Fruit fly (Drosophila melanogaster): ENCODE data around the gene CG9265.
A peak's percentile ranks its signal among the peaks of the same experiment; 100 is the strongest.

Gene CG9265

DNA sequence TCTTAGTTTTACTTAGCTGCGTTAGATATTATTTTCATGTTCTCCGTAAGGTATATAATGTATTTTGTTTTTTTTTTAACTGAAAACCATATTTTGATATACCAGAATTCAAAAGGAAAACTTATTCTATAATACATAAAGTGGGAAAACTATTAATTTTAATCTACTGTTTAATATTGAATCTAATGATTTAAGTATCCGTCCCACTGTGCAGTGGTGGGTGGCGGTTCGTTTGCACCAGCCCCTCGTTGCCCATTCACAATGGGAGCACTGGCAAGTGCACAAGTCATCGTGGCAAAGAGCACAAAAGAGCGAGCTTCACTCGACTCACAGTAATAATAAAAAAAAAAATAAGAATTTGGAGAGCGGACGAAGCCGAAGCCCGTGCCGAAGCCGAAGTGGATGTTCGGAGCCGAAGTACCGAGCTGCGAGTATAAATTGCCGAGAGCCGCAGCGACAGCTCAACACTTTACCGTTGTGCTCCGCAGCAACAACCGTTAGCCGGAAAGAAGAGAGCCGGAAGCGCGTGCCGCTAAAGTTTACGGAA is 25.2 kb upstream of the CG9265 start, which contains the start of gene CG34136 (continued):
- TF ChIP-seq CG42726 (GFP tag; IDR thresholded peaks at IDR 0.05; ENCODE audit: partially characterized antibody) (no peak), unc-4 (GFP tag; IDR thresholded peaks at IDR 0.05; ENCODE audit: partially characterized antibody) (0 out of 2 replicates have a peak, but pooled peaks have one; percentile 20), cato (GFP tag; optimal IDR thresholded peaks at IDR 0.05; ENCODE audit: borderline replicate concordance) (no peak), CG2116 (GFP tag; optimal IDR thresholded peaks at IDR 0.05) (peak; percentile 8), CG31441 (GFP tag; IDR thresholded peaks at IDR 0.05) (peak; percentile 75), HmgD (GFP tag; optimal IDR thresholded peaks at IDR 0.05) (no peak), disco-r (GFP tag; optimal IDR thresholded peaks at IDR 0.05) (no peak), Dad (GFP tag; optimal IDR thresholded peaks at IDR 0.05) (no peak), CG12391 (tag; optimal IDR thresholded peaks at IDR 0.05) (no peak), en (GFP tag; optimal IDR thresholded peaks at IDR 0.05) (no peak), her (GFP tag; optimal IDR thresholded peaks at IDR 0.05) (peak; percentile 9), chm (GFP tag; IDR thresholded peaks at IDR 0.05) (no peak), CG16863 (GFP tag; optimal IDR thresholded peaks at IDR 0.05) (no peak), CG18011 (GFP tag; optimal IDR thresholded peaks at IDR 0.05) (no peak), crol (GFP tag; IDR thresholded peaks at IDR 0.05) (no peak), Mad (GFP tag; optimal IDR thresholded peaks at IDR 0.05) (no peak), hb (GFP tag; IDR thresholded peaks at IDR 0.05; ENCODE audit: partially characterized antibody) (no peak), CG17612 (GFP tag; IDR thresholded peaks at IDR 0.05) (no peak), abd-A (tag; optimal IDR thresholded peaks at IDR 0.05) (no peak), Ssrp (tag; optimal IDR thresholded peaks at IDR 0.05) (peak; percentile 44), grn (GFP tag; optimal IDR thresholded peaks at IDR 0.05) (no peak), CG15011 (GFP tag; optimal IDR thresholded peaks at IDR 0.05) (no peak), Hey (tag; optimal IDR thresholded peaks at IDR 0.05) (no peak), ase (GFP tag; IDR thresholded peaks at IDR 0.05) (no peak), CrebB (tag; optimal IDR thresholded peaks at IDR 0.05) (no peak), slbo (GFP tag; IDR thresholded peaks at IDR 0.05) (peak; percentile 60), CG11456 (GFP tag; IDR thresholded peaks at IDR 0.05) (no peak; the same call in 2 of the 3 replicates), CG1792 (GFP tag; optimal IDR thresholded peaks at IDR 0.05) (no peak), CG6854 (GFP tag; optimal IDR thresholded peaks at IDR 0.05) (peak; percentile 5), Jarid2 (GFP tag; optimal IDR thresholded peaks at IDR 0.05) (no peak), Vsx1 (GFP tag; optimal IDR thresholded peaks at IDR 0.05) (no peak), CG15073 (GFP tag; optimal IDR thresholded peaks at IDR 0.05) (no peak), ken (GFP tag; IDR thresholded peaks at IDR 0.05) (no peak), pan (optimal IDR thresholded peaks at IDR 0.05) (no peak), pan (GFP tag; optimal IDR thresholded peaks at IDR 0.05 in 1 of 2, IDR thresholded peaks at IDR 0.05 in 1 of 2) (peak in 1 of 2 experiments; percentile 25), gsb (GFP tag; IDR thresholded peaks at IDR 0.05) (no peak), CG9437 (GFP tag; optimal IDR thresholded peaks at IDR 0.05) (peak; percentile 49), CG11093 (GFP tag; IDR thresholded peaks at IDR 0.05) (no peak), CG4328 (GFP tag; optimal IDR thresholded peaks at IDR 0.05) (no peak), trh (GFP tag; optimal IDR thresholded peaks at IDR 0.05) (no peak), Doc2 (GFP tag; IDR thresholded peaks at IDR 0.05) (no peak), repo (GFP tag; optimal IDR thresholded peaks at IDR 0.05) (no peak), CG3847 (GFP tag; IDR thresholded peaks at IDR 0.05) (no peak), GATAe (GFP tag; conservative IDR thresholded peaks at IDR 0.05) (no peak), Dip2 (GFP tag; IDR thresholded peaks at IDR 0.05) (no peak), CG18476 (GFP tag; optimal IDR thresholded peaks at IDR 0.05) (peak; percentile 42), nmo (GFP tag; optimal IDR thresholded peaks at IDR 0.05) (peak; percentile 50), so (GFP tag; IDR thresholded peaks at IDR 0.05) (0 out of 3 replicates have a peak, but pooled peaks have one; percentile 26), CG7271 (tag; optimal IDR thresholded peaks at IDR 0.05) (no peak), CG10366 (GFP tag; IDR thresholded peaks at IDR 0.05) (no peak), Sin3A (optimal IDR thresholded peaks at IDR 0.05) (no peak), CG15696 (tag; optimal IDR thresholded peaks at IDR 0.05) (no peak)

Measured in whole organism, embryonic.